Fruit fly (Drosophila melanogaster) whole organism, embryonic: ENCODE results near the gene rogdi.

ENCODE experiments used
- Adf1 ChIP-seq: fragments of 200-800 bp; sonication (Bioruptor generic); IDR thresholded peaks from 2 replicates; pipeline ENCODE4 v1.3.6; 2022; ENCODE audit warnings: missing biosample characterization, missing genetic modification characterization
- Bgb ChIP-seq: fragments of 200-800 bp; sonication (Bioruptor generic); IDR thresholded peaks from 2 replicates; pipeline ENCODE4 v1.3.6; 2022; ENCODE audit warnings: missing biosample characterization, missing genetic modification characterization; ENCODE audit not compliant: partially characterized antibody
- CG1024 ChIP-seq: fragments of 200-800 bp; sonication (Bioruptor generic); IDR thresholded peaks from 2 replicates; pipeline ENCODE4 v1.3.6; 2022; ENCODE audit warnings: missing biosample characterization, missing genetic modification characterization
- CG11456 ChIP-seq: fragments of 200-800 bp; sonication (Bioruptor generic); IDR thresholded peaks from 3 replicates; pipeline ENCODE4 v1.3.6; 2022; ENCODE audit warnings: missing biosample characterization, missing genetic modification characterization
- CG12155 ChIP-seq: fragments of 200-800 bp; sonication (Bioruptor generic); optimal IDR thresholded peaks from 3 replicates; lab custom pipeline; 2016; ENCODE audit warnings: missing biosample characterization, missing genetic modification characterization
- CG12769 ChIP-seq: fragments of 200-800 bp; sonication (Bioruptor generic); optimal IDR thresholded peaks from 2 replicates; lab custom pipeline; 2019; ENCODE audit warnings: missing biosample characterization, mild to moderate bottlenecking, missing genetic modification characterization, moderate library complexity
- CG13296 ChIP-seq: fragments of 200-800 bp; sonication (Bioruptor generic); optimal IDR thresholded peaks from 3 replicates; lab custom pipeline; 2018; ENCODE audit warnings: missing biosample characterization, mild to moderate bottlenecking, missing genetic modification characterization
- CG13624 ChIP-seq: fragments of 200-800 bp; sonication (Bioruptor generic); optimal IDR thresholded peaks from 2 replicates; lab custom pipeline; 2016; ENCODE audit warnings: missing biosample characterization, missing genetic modification characterization
- CG15601 ChIP-seq: fragments of 200-800 bp; sonication (Bioruptor generic); optimal IDR thresholded peaks from 3 replicates; lab custom pipeline; 2019; ENCODE audit warnings: missing biosample characterization, mild to moderate bottlenecking, missing genetic modification characterization, moderate library complexity
- CG16813 ChIP-seq: fragments of 200-800 bp; sonication (Bioruptor generic); IDR thresholded peaks from 3 replicates; pipeline ENCODE4 v1.3.6; 2022; ENCODE audit warnings: missing biosample characterization, missing genetic modification characterization; ENCODE audit not compliant: partially characterized antibody
- CG17568 ChIP-seq: fragments of 200-800 bp; sonication (Bioruptor generic); optimal IDR thresholded peaks from 2 replicates; lab custom pipeline; 2018; ENCODE audit warnings: missing biosample characterization, mild to moderate bottlenecking, missing genetic modification characterization, moderate library complexity
- CG3281 ChIP-seq: fragments of 200-800 bp; sonication (Bioruptor generic); optimal IDR thresholded peaks from 3 replicates; lab custom pipeline; 2017; ENCODE audit warnings: missing biosample characterization, mild to moderate bottlenecking, missing genetic modification characterization
- CG33213 ChIP-seq: fragments of 200-800 bp; sonication (Bioruptor generic); optimal IDR thresholded peaks from 3 replicates; lab custom pipeline; 2016; ENCODE audit warnings: missing biosample characterization, missing genetic modification characterization
- CG3726 ChIP-seq: fragments of 200-800 bp; sonication (Bioruptor generic); IDR thresholded peaks from 3 replicates; pipeline ENCODE4, ENCODE4 v1.3.6; 2022; ENCODE audit warnings: missing biosample characterization, missing genetic modification characterization
- CG43689 ChIP-seq: fragments of 200-800 bp; sonication (Bioruptor generic); IDR thresholded peaks from 2 replicates; pipeline ENCODE4 v1.3.6; 2022; ENCODE audit warnings: missing biosample characterization, missing genetic modification characterization
- CG5180 ChIP-seq: fragments of 200-800 bp; sonication (Bioruptor generic); optimal IDR thresholded peaks from 3 replicates; lab custom pipeline; 2017; ENCODE audit warnings: missing biosample characterization, missing genetic modification characterization, mild to moderate bottlenecking, moderate library complexity, missing genetic modification reagents
- CG5245 ChIP-seq: fragments of 200-800 bp; sonication (Bioruptor generic); optimal IDR thresholded peaks from 3 replicates; lab custom pipeline; 2016; ENCODE audit warnings: missing biosample characterization, missing genetic modification characterization
- CTCF ChIP-seq: fragments of 200-800 bp; sonication (Bioruptor generic); optimal IDR thresholded peaks from 2 replicates; lab custom pipeline; 2017; ENCODE audit warnings: missing biosample characterization, mild to moderate bottlenecking, missing genetic modification characterization, moderate library complexity
- CoRest ChIP-seq: fragments of 200-800 bp; sonication (Bioruptor generic); optimal IDR thresholded peaks from 3 replicates; lab custom pipeline; 2018; ENCODE audit warnings: missing biosample characterization, mild to moderate bottlenecking, missing genetic modification characterization, moderate library complexity
- Dad ChIP-seq: fragments of 200-800 bp; sonication (Bioruptor generic); optimal IDR thresholded peaks from 3 replicates; lab custom pipeline; 2016; ENCODE audit warnings: missing biosample characterization, missing genetic modification characterization
- Dref ChIP-seq: fragments of 200-800 bp; sonication (Bioruptor generic); IDR thresholded peaks from 2 replicates; pipeline ENCODE4 v1.3.6; 2022; ENCODE audit warnings: missing biosample characterization, missing genetic modification characterization
- Fer1 ChIP-seq: fragments of 200-800 bp; sonication (Bioruptor generic); optimal IDR thresholded peaks from 2 replicates; lab custom pipeline; 2017; ENCODE audit warnings: missing biosample characterization, mild to moderate bottlenecking, missing genetic modification characterization
- Hr39 ChIP-seq: fragments of >200 bp; optimal IDR thresholded peaks from 2 replicates; lab custom pipeline; 2017
- Med ChIP-seq: fragments of 200-800 bp; sonication (Bioruptor generic); peaks from one replicate; lab custom pipeline; 2016; ENCODE audit warnings: missing biosample characterization, missing genetic modification characterization, mild to moderate bottlenecking, inconsistent platforms, moderate library complexity
- NC2β ChIP-seq: fragments of 200-800 bp; sonication (Bioruptor generic); optimal IDR thresholded peaks from 2 replicates; lab custom pipeline; 2016; ENCODE audit warnings: missing biosample characterization, missing genetic modification characterization
- Rfx ChIP-seq: fragments of 200-800 bp; sonication (Bioruptor generic); IDR thresholded peaks from 2 replicates; pipeline ENCODE4 v1.3.6; 2022; ENCODE audit warnings: missing biosample characterization, missing genetic modification characterization
- aop ChIP-seq: fragments of 200-800 bp; sonication (Bioruptor generic); IDR thresholded peaks from 2 replicates; pipeline ENCODE4 v1.3.6; 2022; ENCODE audit warnings: missing biosample characterization, missing genetic modification characterization
- ato ChIP-seq: fragments of 200-800 bp; sonication (Bioruptor generic); IDR thresholded peaks from 2 replicates; pipeline ENCODE4 v1.3.6; 2022; ENCODE audit warnings: missing biosample characterization, missing genetic modification characterization; ENCODE audit not compliant: partially characterized antibody
- bbx ChIP-seq: fragments of 200-800 bp; sonication (Bioruptor generic); IDR thresholded peaks from 2 replicates; pipeline ENCODE4 v1.3.6; 2022; ENCODE audit warnings: missing biosample characterization, missing genetic modification characterization; ENCODE audit not compliant: partially characterized antibody
- bowl ChIP-seq: fragments of 200-800 bp; sonication (Bioruptor generic); IDR thresholded peaks from 2 replicates; pipeline ENCODE4 v1.3.6; 2022; ENCODE audit warnings: missing biosample characterization, missing genetic modification characterization
- cad ChIP-seq: fragments of >200 bp; optimal IDR thresholded peaks from 2 replicates; lab custom pipeline; 2017; ENCODE audit warnings: missing biosample characterization, missing genetic modification characterization
- cwo ChIP-seq: fragments of 200-800 bp; sonication (Bioruptor generic); optimal IDR thresholded peaks from 3 replicates; lab custom pipeline; 2017; ENCODE audit warnings: missing biosample characterization, missing genetic modification characterization, mild to moderate bottlenecking, moderate library complexity, missing genetic modification reagents
- da ChIP-seq: fragments of 200-800 bp; sonication (Bioruptor generic); optimal IDR thresholded peaks from 2 replicates; lab custom pipeline; 2016; ENCODE audit warnings: missing biosample characterization, missing genetic modification characterization
- disco-r ChIP-seq: fragments of 200-800 bp; sonication (Bioruptor generic); optimal IDR thresholded peaks from 2 replicates; lab custom pipeline; 2016; ENCODE audit warnings: missing biosample characterization, missing genetic modification characterization
- dmrt99B ChIP-seq: fragments of 200-800 bp; sonication (Bioruptor generic); optimal IDR thresholded peaks from 2 replicates; lab custom pipeline; 2018; ENCODE audit warnings: missing biosample characterization, mild to moderate bottlenecking, missing genetic modification characterization, moderate library complexity
- gfzf ChIP-seq: fragments of 200-800 bp; sonication (Bioruptor generic); optimal IDR thresholded peaks from 2 replicates; lab custom pipeline; 2016; ENCODE audit warnings: missing biosample characterization, mild to moderate bottlenecking, missing genetic modification characterization, moderate library complexity
- gsb-n ChIP-seq: fragments of 200-800 bp; sonication (Bioruptor generic); optimal IDR thresholded peaks from 3 replicates; lab custom pipeline; 2018; ENCODE audit warnings: missing biosample characterization, mild to moderate bottlenecking, missing genetic modification characterization
- odd ChIP-seq: fragments of 200-800 bp; sonication (Bioruptor generic); optimal IDR thresholded peaks from 2 replicates; lab custom pipeline; 2017; ENCODE audit warnings: missing biosample characterization, mild to moderate bottlenecking, missing genetic modification characterization
- ranshi ChIP-seq: fragments of 200-800 bp; sonication (Bioruptor generic); IDR thresholded peaks from 2 replicates; pipeline ENCODE4 v1.3.6; 2022; ENCODE audit warnings: missing biosample characterization, missing genetic modification characterization
- ro ChIP-seq: fragments of 200-800 bp; sonication (Bioruptor generic); IDR thresholded peaks from 2 replicates; pipeline ENCODE4 v1.3.6; 2022; ENCODE audit warnings: missing biosample characterization, missing genetic modification characterization
- row ChIP-seq: fragments of 200-800 bp; sonication (Bioruptor generic); IDR thresholded peaks from 3 replicates; pipeline ENCODE4 v1.3.6; 2022; ENCODE audit warnings: missing biosample characterization, missing genetic modification characterization
- run ChIP-seq: fragments of 200-800 bp; sonication (Bioruptor generic); optimal IDR thresholded peaks from 3 replicates; lab custom pipeline; 2018; ENCODE audit warnings: missing biosample characterization, mild to moderate bottlenecking, missing genetic modification characterization
- scrt ChIP-seq: fragments of 200-800 bp; sonication (Bioruptor generic); optimal IDR thresholded peaks from 2 replicates; lab custom pipeline; 2018; ENCODE audit warnings: missing biosample characterization, mild to moderate bottlenecking, missing genetic modification characterization, moderate library complexity
- so ChIP-seq: fragments of 200-800 bp; sonication (Bioruptor generic); IDR thresholded peaks from 3 replicates; pipeline ENCODE4 v1.3.6; 2022; ENCODE audit warnings: missing biosample characterization, missing genetic modification characterization
- sqz ChIP-seq: fragments of 200-800 bp; sonication (Bioruptor generic); optimal IDR thresholded peaks from 3 replicates; lab custom pipeline; 2018; ENCODE audit warnings: missing biosample characterization, mild to moderate bottlenecking, missing genetic modification characterization
- stc ChIP-seq: fragments of 200-800 bp; sonication (Bioruptor generic); IDR thresholded peaks from 2 replicates; pipeline ENCODE4 v1.3.6; 2022; ENCODE audit warnings: missing biosample characterization, missing genetic modification characterization
- tll ChIP-seq, 2 experiments: fragments of 200-800 bp in 1 of 2; fragments of >200 bp in 1 of 2; sonication (Bioruptor generic) in 1 of 2; optimal IDR thresholded peaks; 2 replicates each; lab custom pipeline; 2017 to 2019; ENCODE audit warnings: missing biosample characterization in 2 of 2, missing genetic modification characterization in 2 of 2, mild to moderate bottlenecking in 1 of 2, moderate library complexity in 1 of 2
- tup ChIP-seq: fragments of 200-800 bp; sonication (Bioruptor generic); optimal IDR thresholded peaks from 2 replicates; lab custom pipeline; 2016; ENCODE audit warnings: missing biosample characterization, mild to moderate bottlenecking, missing genetic modification characterization, moderate library complexity
- unpg ChIP-seq: fragments of 200-800 bp; sonication (Bioruptor generic); optimal IDR thresholded peaks from 3 replicates; lab custom pipeline; 2018; ENCODE audit warnings: missing biosample characterization, mild to moderate bottlenecking, missing genetic modification characterization, moderate library complexity
- usp ChIP-seq: fragments of >200 bp; optimal IDR thresholded peaks from 2 replicates; lab custom pipeline; 2017; ENCODE audit warnings: missing biosample characterization, missing genetic modification characterization
- vvl ChIP-seq: fragments of 200-800 bp; sonication (Bioruptor generic); IDR thresholded peaks from 2 replicates; pipeline ENCODE4 v1.3.6; 2022; ENCODE audit warnings: missing biosample characterization, missing genetic modification characterization
- z ChIP-seq: fragments of 200-800 bp; sonication (Bioruptor generic); IDR thresholded peaks from 3 replicates; pipeline ENCODE4 v1.3.6; 2022; ENCODE audit warnings: missing biosample characterization, missing genetic modification characterization

The rogdi gene

DNA sequence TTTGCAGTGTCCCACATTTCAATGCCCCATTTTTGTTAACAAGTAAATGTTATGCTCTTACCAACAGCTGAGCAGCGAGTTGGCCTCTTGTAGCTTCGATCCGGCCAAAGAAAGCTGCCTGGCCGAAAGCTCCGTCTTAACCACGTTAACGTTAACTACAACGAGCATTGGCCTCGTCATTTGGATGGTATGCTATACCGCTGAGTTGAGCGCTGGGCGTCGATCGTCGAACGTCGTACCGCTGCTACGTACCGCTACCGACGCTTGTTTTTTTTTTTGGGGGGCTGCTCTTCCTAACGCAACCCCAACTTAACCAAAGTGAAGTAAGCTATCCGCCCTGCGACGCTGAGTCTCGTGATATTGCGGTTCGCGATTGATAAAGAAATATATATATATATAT lies at the start of gene rogdi (continued):
- TF ChIP-seq Bgb: peak; percentile 15; the same call in 1 of the 2 replicates
- no peak for TF ChIP-seq CG13624 (GFP tag; lab: Kevin White, UChicago)
- 0 out of 3 replicates have a peak, but pooled peaks have one; percentile 6 for TF ChIP-seq CG16813 (GFP tag; lab: Robert Waterston, UW)
- TF ChIP-seq sqz (GFP tag; lab: Kevin White, UChicago): no peak
- no peak for TF ChIP-seq CoRest (tag; lab: Kevin White, UChicago)
- no peak for TF ChIP-seq CG3281 (GFP tag; lab: Kevin White, UChicago)
- no peak for TF ChIP-seq tup
- no peak for TF ChIP-seq Dad (GFP tag; lab: Kevin White, UChicago)
- TF ChIP-seq run (tag; lab: Kevin White, UChicago): no peak
- no peak for TF ChIP-seq ranshi (GFP tag; lab: Robert Waterston, UW)
- no peak for TF ChIP-seq Fer1 (GFP tag; lab: Kevin White, UChicago)
- no peak for TF ChIP-seq z (GFP tag; lab: Robert Waterston, UW)
- TF ChIP-seq CG5245 (GFP tag; lab: Kevin White, UChicago): no peak
- peak; percentile 12; the same call in 1 of the 2 replicates for TF ChIP-seq Adf1 (GFP tag; lab: Robert Waterston, UW)
- no peak for TF ChIP-seq aop (GFP tag; lab: Robert Waterston, UW)
- TF ChIP-seq so: 0 out of 3 replicates have a peak, but pooled peaks have one; percentile 9
- no peak for TF ChIP-seq CG1024 (GFP tag; lab: Robert Waterston, UW)
- TF ChIP-seq Hr39 (lab: Kevin White, UChicago): no peak
- no peak for TF ChIP-seq CG17568 (GFP tag; lab: Kevin White, UChicago)
- TF ChIP-seq CG33213: no peak
- TF ChIP-seq unpg: no peak
- no peak for TF ChIP-seq usp (GFP tag; lab: Kevin White, UChicago)
- TF ChIP-seq dmrt99B (tag; lab: Kevin White, UChicago): no peak
- no peak for TF ChIP-seq vvl (GFP tag; lab: Robert Waterston, UW)
- TF ChIP-seq ro (GFP tag; lab: Robert Waterston, UW): no peak
- no peak for TF ChIP-seq CG15601 (tag; lab: Kevin White, UChicago)
- TF ChIP-seq ato (GFP tag; lab: Robert Waterston, UW): no peak
- TF ChIP-seq cad (GFP tag; lab: Kevin White, UChicago): no peak
- TF ChIP-seq da: no peak
- TF ChIP-seq CG13296 (GFP tag; lab: Kevin White, UChicago): no peak
- peak; percentile 12 for TF ChIP-seq Med (GFP tag; lab: Kevin White, UChicago)
- no peak for TF ChIP-seq cwo
- peak; percentile 34 for TF ChIP-seq CG5180 (GFP tag; lab: Kevin White, UChicago)
- no peak for TF ChIP-seq NC2β (GFP tag; lab: Kevin White, UChicago)
- TF ChIP-seq CG43689 (GFP tag; lab: Robert Waterston, UW): 0 out of 2 replicates have a peak, but pooled peaks have one; percentile 5
- no peak for TF ChIP-seq CG12155 (GFP tag; lab: Kevin White, UChicago)
- TF ChIP-seq stc: no peak
- no peak for TF ChIP-seq tll (GFP tag; optimal IDR thresholded peaks at IDR 0.05; lab: Kevin White, UChicago)
- no peak for TF ChIP-seq CG3726
- no peak for TF ChIP-seq odd (GFP tag; lab: Kevin White, UChicago)
- peak; percentile 23 for TF ChIP-seq CG12769 (tag; lab: Kevin White, UChicago)
- no peak for TF ChIP-seq CG11456
- no peak for TF ChIP-seq disco-r (GFP tag; lab: Kevin White, UChicago)
- TF ChIP-seq gfzf (GFP tag; lab: Kevin White, UChicago): no peak
- no peak for TF ChIP-seq CTCF (GFP tag; lab: Kevin White, UChicago)
- no peak for TF ChIP-seq gsb-n (tag; lab: Kevin White, UChicago)
- TF ChIP-seq bbx: 0 out of 2 replicates have a peak, but pooled peaks have one; percentile 25
- no peak for TF ChIP-seq Dref (GFP tag; lab: Robert Waterston, UW)
- no peak for TF ChIP-seq scrt (GFP tag; lab: Kevin White, UChicago)
- peak; percentile 41; the same call in 1 of the 2 replicates for TF ChIP-seq bowl
- 0 out of 2 replicates have a peak, but pooled peaks have one; percentile 12 for TF ChIP-seq Rfx (GFP tag; lab: Robert Waterston, UW)
- TF ChIP-seq row: no peak
